Worm (Caenorhabditis elegans): ENCODE data around the gene pmp-3.

- TF ChIP-seq dao-5 (tag; optimal IDR thresholded peaks at IDR 0.05), result no peak
- no peak for TF ChIP-seq him-1 (tag; optimal IDR thresholded peaks at IDR 0.05)
- no peak for TF ChIP-seq W03F9.2 (tag; optimal IDR thresholded peaks at IDR 0.05)
Observed at ce11 chrV:14683926-14684325, 37.4 kb downstream of the pmp-3 start.

All from whole organism, L4/young adult.